Fruit fly (Drosophila melanogaster) whole organism, embryonic: ENCODE data around the gene sun.

Experiments used
- Aef1 ChIP-seq: fragments of 200-800 bp; sonication (Bioruptor generic); IDR thresholded peaks from 3 replicates; pipeline ENCODE4 v1.3.6; 2022; ENCODE audit warnings: missing biosample characterization, missing genetic modification characterization
- CG10209 ChIP-seq: fragments of 200-800 bp; sonication (Bioruptor generic); optimal IDR thresholded peaks from 3 replicates; lab custom pipeline; 2017; ENCODE audit warnings: missing biosample characterization, mild to moderate bottlenecking, missing genetic modification characterization, missing genetic modification reagents
- CG10366 ChIP-seq: fragments of 200-800 bp; sonication (Bioruptor generic); IDR thresholded peaks from 2 replicates; pipeline ENCODE4 v1.3.6; 2022; ENCODE audit warnings: missing biosample characterization, missing genetic modification characterization
- CG10565 ChIP-seq: fragments of 200-800 bp; sonication (Bioruptor generic); optimal IDR thresholded peaks from 3 replicates; lab custom pipeline; 2016; ENCODE audit warnings: missing biosample characterization, mild to moderate bottlenecking, missing genetic modification characterization
- CG12104 ChIP-seq: fragments of 200-800 bp; sonication (Bioruptor generic); optimal IDR thresholded peaks from 3 replicates; lab custom pipeline; 2016; ENCODE audit warnings: missing biosample characterization, missing genetic modification characterization
- CG14667 ChIP-seq: fragments of 200-800 bp; sonication (Bioruptor generic); IDR thresholded peaks from 2 replicates; pipeline ENCODE4 v1.3.6; 2022; ENCODE audit warnings: missing biosample characterization, missing genetic modification characterization
- CG17361 ChIP-seq: fragments of 200-800 bp; sonication (Bioruptor generic); IDR thresholded peaks from 3 replicates; pipeline ENCODE4 v1.3.6; 2022; ENCODE audit warnings: missing biosample characterization, missing genetic modification characterization
- CG17612 ChIP-seq: fragments of 200-800 bp; sonication (Bioruptor generic); IDR thresholded peaks from 2 replicates; pipeline ENCODE4 v1.3.6; 2022; ENCODE audit warnings: missing biosample characterization, missing genetic modification characterization
- CG17829 ChIP-seq: fragments of 200-800 bp; optimal IDR thresholded peaks from 2 replicates; lab custom pipeline; 2019; ENCODE audit warnings: missing biosample characterization, mild to moderate bottlenecking, missing genetic modification characterization, moderate library complexity
- CG2116 ChIP-seq: fragments of 200-800 bp; sonication (Bioruptor generic); optimal IDR thresholded peaks from 3 replicates; lab custom pipeline; 2018; ENCODE audit warnings: missing biosample characterization, mild to moderate bottlenecking, missing genetic modification characterization
- CG2120 ChIP-seq: fragments of 200-800 bp; sonication (Bioruptor generic); optimal IDR thresholded peaks from 3 replicates; lab custom pipeline; 2016; ENCODE audit warnings: missing biosample characterization, missing genetic modification characterization
- CG2199 ChIP-seq: fragments of 200-800 bp; sonication (Bioruptor generic); IDR thresholded peaks from 3 replicates; pipeline ENCODE4 v1.3.6; 2022; ENCODE audit warnings: missing biosample characterization, missing genetic modification characterization
- CG30403 ChIP-seq: fragments of 200-800 bp; sonication (Bioruptor generic); optimal IDR thresholded peaks from 3 replicates; lab custom pipeline; 2016; ENCODE audit warnings: missing biosample characterization, missing genetic modification characterization
- CG3163 ChIP-seq: fragments of 200-800 bp; sonication (Bioruptor generic); optimal IDR thresholded peaks from 3 replicates; lab custom pipeline; 2016; ENCODE audit warnings: missing biosample characterization, missing genetic modification characterization
- CG3407 ChIP-seq: fragments of 200-800 bp; sonication (Bioruptor generic); optimal IDR thresholded peaks from 2 replicates; lab custom pipeline; 2018; ENCODE audit warnings: missing biosample characterization, mild to moderate bottlenecking, missing genetic modification characterization
- CG34376 ChIP-seq: fragments of 200-800 bp; sonication (Bioruptor generic); optimal IDR thresholded peaks from 2 replicates; lab custom pipeline; 2018; ENCODE audit warnings: missing biosample characterization, mild to moderate bottlenecking, missing genetic modification characterization
- CG43689 ChIP-seq: fragments of 200-800 bp; sonication (Bioruptor generic); IDR thresholded peaks from 2 replicates; pipeline ENCODE4 v1.3.6; 2022; ENCODE audit warnings: missing biosample characterization, missing genetic modification characterization
- CG4404 ChIP-seq: fragments of 200-800 bp; sonication (Bioruptor generic); IDR thresholded peaks from 2 replicates; pipeline ENCODE4 v1.3.6; 2022; ENCODE audit warnings: missing biosample characterization, missing genetic modification characterization
- CG7556 ChIP-seq: fragments of 200-800 bp; sonication (Bioruptor generic); optimal IDR thresholded peaks from 2 replicates; lab custom pipeline; 2017; ENCODE audit warnings: missing biosample characterization, mild to moderate bottlenecking, missing genetic modification characterization
- CG7839 ChIP-seq: fragments of 200-800 bp; sonication (Bioruptor generic); optimal IDR thresholded peaks from 3 replicates; lab custom pipeline; 2018; ENCODE audit warnings: missing biosample characterization, mild to moderate bottlenecking, missing genetic modification characterization, moderate library complexity
- CG9609 ChIP-seq: fragments of 200-800 bp; sonication (Bioruptor generic); optimal IDR thresholded peaks from 3 replicates; lab custom pipeline; 2016; ENCODE audit warnings: missing biosample characterization, missing genetic modification characterization
- Dll ChIP-seq: fragments of 200-800 bp; sonication (Bioruptor generic); IDR thresholded peaks from 4 replicates; pipeline ENCODE4 v1.3.6; 2022; ENCODE audit warnings: missing biosample characterization, missing genetic modification characterization; ENCODE audit not compliant: partially characterized antibody
- HLH3B ChIP-seq: fragments of 200-800 bp; sonication (Bioruptor generic); IDR thresholded peaks from 2 replicates; pipeline ENCODE4 v1.3.6; 2022; ENCODE audit warnings: missing biosample characterization, missing genetic modification characterization
- HLH4C ChIP-seq: fragments of 200-800 bp; sonication (Bioruptor generic); IDR thresholded peaks from 3 replicates; pipeline ENCODE4 v1.3.6; 2022; ENCODE audit warnings: missing biosample characterization, missing genetic modification characterization; ENCODE audit not compliant: partially characterized antibody
- Hr51 ChIP-seq, 2 experiments: fragments of 200-800 bp; sonication (Bioruptor generic); optimal IDR thresholded peaks; 2 replicates in 1 of 2; 3 replicates in 1 of 2; lab custom pipeline; 2016 to 2018; ENCODE audit warnings: missing biosample characterization in 2 of 2, missing genetic modification characterization in 2 of 2, mild to moderate bottlenecking in 1 of 2, moderate library complexity in 1 of 2
- Oli ChIP-seq: fragments of 200-800 bp; sonication (Bioruptor generic); optimal IDR thresholded peaks from 2 replicates; lab custom pipeline; 2018; ENCODE audit warnings: missing biosample characterization, mild to moderate bottlenecking, missing genetic modification characterization, moderate library complexity
- Optix ChIP-seq: fragments of 200-800 bp; sonication (Bioruptor generic); IDR thresholded peaks from 3 replicates; pipeline ENCODE4 v1.3.6; 2022; ENCODE audit warnings: missing biosample characterization, missing genetic modification characterization
- Pdp1 ChIP-seq, 2 experiments: fragments of 200-800 bp; sonication (Bioruptor generic); optimal IDR thresholded peaks; 3 replicates each; lab custom pipeline; 2016; ENCODE audit warnings: missing biosample characterization in 2 of 2, missing genetic modification characterization in 2 of 2, mild to moderate bottlenecking in 1 of 2, moderate library complexity in 1 of 2
- Rx ChIP-seq: fragments of 200-800 bp; sonication (Bioruptor generic); IDR thresholded peaks from 2 replicates; pipeline ENCODE4 v1.3.6; 2022; ENCODE audit warnings: missing biosample characterization, missing genetic modification characterization
- Six4 ChIP-seq: fragments of 200-800 bp; sonication (Bioruptor generic); optimal IDR thresholded peaks from 2 replicates; lab custom pipeline; 2016; ENCODE audit warnings: missing biosample characterization, missing genetic modification characterization
- TFAM ChIP-seq: fragments of 200-800 bp; sonication (Bioruptor generic); optimal IDR thresholded peaks from 2 replicates; lab custom pipeline; 2017; ENCODE audit warnings: missing biosample characterization, missing genetic modification characterization, inconsistent platforms
- al ChIP-seq: fragments of 200-800 bp; sonication (Bioruptor generic); IDR thresholded peaks from 2 replicates; pipeline ENCODE4 v1.3.6; 2022; ENCODE audit warnings: missing biosample characterization, missing genetic modification characterization
- cas ChIP-seq: fragments of 200-800 bp; sonication (Bioruptor generic); IDR thresholded peaks from 2 replicates; pipeline ENCODE4 v1.3.6; 2022; ENCODE audit warnings: missing biosample characterization, missing genetic modification characterization
- cg ChIP-seq: fragments of 200-800 bp; sonication (Bioruptor generic); optimal IDR thresholded peaks from 3 replicates; lab custom pipeline; 2019; ENCODE audit warnings: missing biosample characterization, mild to moderate bottlenecking, missing genetic modification characterization, moderate library complexity
- cwo ChIP-seq: fragments of 200-800 bp; sonication (Bioruptor generic); optimal IDR thresholded peaks from 3 replicates; lab custom pipeline; 2017; ENCODE audit warnings: missing biosample characterization, missing genetic modification characterization, mild to moderate bottlenecking, moderate library complexity, missing genetic modification reagents
- danr ChIP-seq: fragments of 200-800 bp; sonication (Bioruptor generic); IDR thresholded peaks from 2 replicates; pipeline ENCODE4 v1.3.6; 2022; ENCODE audit warnings: missing biosample characterization, missing genetic modification characterization
- dysf ChIP-seq: fragments of 200-800 bp; sonication (Bioruptor generic); IDR thresholded peaks from 3 replicates; pipeline ENCODE4 v1.3.6; 2022; ENCODE audit warnings: missing biosample characterization, missing genetic modification characterization
- esg ChIP-seq: fragments of 200-800 bp; sonication (Bioruptor generic); conservative IDR thresholded peaks from 2 replicates; pipeline ENCODE4 v1.3.6; 2022; ENCODE audit warnings: missing biosample characterization, missing genetic modification characterization
- gcm ChIP-seq: fragments of 200-800 bp; sonication (Bioruptor generic); optimal IDR thresholded peaks from 2 replicates; lab custom pipeline; 2019; ENCODE audit warnings: missing biosample characterization, mild to moderate bottlenecking, missing genetic modification characterization, moderate library complexity
- jigr1 ChIP-seq: fragments of 200-800 bp; sonication (Bioruptor generic); IDR thresholded peaks from 3 replicates; pipeline ENCODE4 v1.3.6; 2022; ENCODE audit warnings: missing biosample characterization, missing genetic modification characterization
- lilli ChIP-seq: fragments of 200-800 bp; sonication (Bioruptor generic); optimal IDR thresholded peaks from 3 replicates; lab custom pipeline; 2016; ENCODE audit warnings: missing biosample characterization, missing genetic modification characterization
- org-1 ChIP-seq: fragments of 200-800 bp; sonication (Bioruptor generic); optimal IDR thresholded peaks from 2 replicates; lab custom pipeline; 2017; ENCODE audit warnings: missing biosample characterization, missing genetic modification characterization
- pan ChIP-seq, 4 experiments: fragments of >200 bp in 3 of 4; fragments of 200-800 bp in 1 of 4; sonication (Bioruptor generic) in 1 of 4; optimal IDR thresholded peaks in 3 of 4; IDR thresholded peaks in 1 of 4; 2 replicates each; pipeline versions ENCODE4 v1.3.6 to Lab custom; 2017 to 2022; ENCODE audit warnings: missing biosample characterization in 2 of 4, missing genetic modification characterization in 2 of 4, mixed read lengths in 1 of 4
- pfk ChIP-seq: fragments of 200-800 bp; sonication (Bioruptor generic); optimal IDR thresholded peaks from 2 replicates; lab custom pipeline; 2018; ENCODE audit warnings: missing biosample characterization, mild to moderate bottlenecking, missing genetic modification characterization, moderate library complexity
- prd ChIP-seq, 3 experiments: fragments of >200 bp in 2 of 3; fragments of 200-800 bp in 1 of 3; sonication (Bioruptor generic) in 1 of 3; optimal IDR thresholded peaks in 2 of 3; IDR thresholded peaks in 1 of 3; 2 replicates in 2 of 3; 3 replicates in 1 of 3; pipeline versions ENCODE4 v1.3.6 to Lab custom; 2017 to 2022; ENCODE audit warnings: missing biosample characterization in 1 of 3, missing genetic modification characterization in 1 of 3
- schlank ChIP-seq: fragments of 200-800 bp; sonication (Bioruptor generic); optimal IDR thresholded peaks from 2 replicates; lab custom pipeline; 2018; ENCODE audit warnings: missing biosample characterization, mild to moderate bottlenecking, missing genetic modification characterization
- sqz ChIP-seq: fragments of 200-800 bp; sonication (Bioruptor generic); optimal IDR thresholded peaks from 3 replicates; lab custom pipeline; 2018; ENCODE audit warnings: missing biosample characterization, mild to moderate bottlenecking, missing genetic modification characterization
- sr ChIP-seq: fragments of 200-800 bp; sonication (Bioruptor generic); IDR thresholded peaks from 3 replicates; pipeline ENCODE4 v1.3.6; 2022; ENCODE audit warnings: missing biosample characterization, missing genetic modification characterization
- wdn ChIP-seq: fragments of 200-800 bp; sonication (Bioruptor generic); IDR thresholded peaks from 2 replicates; pipeline ENCODE4 v1.3.6; 2022; ENCODE audit warnings: missing biosample characterization, missing genetic modification characterization

The sun gene

dm6 chrX:15891606-15892345 is 42.7 kb upstream of the sun start, which contains the start of gene shi (continued):
- TF ChIP-seq pan (optimal IDR thresholded peaks at IDR 0.05; lab: Kevin White, UChicago) (no peak), pan (GFP tag; optimal IDR thresholded peaks at IDR 0.05 in 1 of 2, IDR thresholded peaks at IDR 0.05 in 1 of 2) (no peak), CG3407 (GFP tag; lab: Kevin White, UChicago) (no peak), sr (GFP tag; lab: Robert Waterston, UW) (no peak), Six4 (no peak), CG10565 (no peak), CG10366 (no peak), CG4404 (GFP tag; lab: Robert Waterston, UW) (no peak), HLH4C (GFP tag; lab: Robert Waterston, UW) (peak; percentile 99), CG34376 (GFP tag; lab: Kevin White, UChicago) (peak; percentile 80), CG17829 (tag; lab: Kevin White, UChicago) (peak; percentile 37), CG43689 (no peak), CG30403 (GFP tag; lab: Kevin White, UChicago) (no peak), Rx (GFP tag; lab: Robert Waterston, UW) (no peak), Optix (GFP tag; lab: Robert Waterston, UW) (no peak), Pdp1 (GFP tag; optimal IDR thresholded peaks at IDR 0.05; lab: Kevin White, UChicago) (peak in 1 of 2 experiments; percentile 8), CG3163 (GFP tag; lab: Kevin White, UChicago) (no peak), Dll (GFP tag; lab: Robert Waterston, UW) (peak; percentile 95), Hr51 (GFP tag; optimal IDR thresholded peaks at IDR 0.05; lab: Kevin White, UChicago) (peak in 1 of 2 experiments; percentile 53), CG10209 (GFP tag; lab: Kevin White, UChicago) (no peak), Aef1 (no peak), HLH3B (no peak), TFAM (GFP tag; lab: Kevin White, UChicago) (no peak), dysf (GFP tag; lab: Robert Waterston, UW) (no peak), lilli (no peak), prd (optimal IDR thresholded peaks at IDR 0.05; lab: Kevin White, UChicago) (no peak), prd (GFP tag; IDR thresholded peaks at IDR 0.05; lab: Robert Waterston, UW) (no peak), schlank (tag; lab: Kevin White, UChicago) (no peak), esg (no peak), cg (GFP tag; lab: Kevin White, UChicago) (no peak), CG2199 (no peak), CG7556 (GFP tag; lab: Kevin White, UChicago) (no peak), jigr1 (GFP tag; lab: Robert Waterston, UW) (no peak), CG12104 (GFP tag; lab: Kevin White, UChicago) (no peak), gcm (GFP tag; lab: Kevin White, UChicago) (no peak), cas (GFP tag; lab: Robert Waterston, UW) (no peak), CG17361 (GFP tag; lab: Robert Waterston, UW) (peak; percentile 26; the same call in 1 of the 3 replicates), CG2120 (GFP tag; lab: Kevin White, UChicago) (peak; percentile 48), wdn (GFP tag; lab: Robert Waterston, UW) (no peak), CG9609 (GFP tag; lab: Kevin White, UChicago) (no peak), org-1 (no peak), sqz (GFP tag; lab: Kevin White, UChicago) (peak; percentile 50), CG14667 (GFP tag; lab: Robert Waterston, UW) (no peak), danr (GFP tag; lab: Robert Waterston, UW) (no peak), CG17612 (GFP tag; lab: Robert Waterston, UW) (no peak), cwo (GFP tag; lab: Kevin White, UChicago) (no peak), pfk (GFP tag; lab: Kevin White, UChicago) (peak; percentile 67), al (GFP tag; lab: Robert Waterston, UW) (0 out of 2 replicates have a peak, but pooled peaks have one; percentile 20), CG7839 (tag; lab: Kevin White, UChicago) (no peak), CG2116 (peak; percentile 89), Oli (tag; lab: Kevin White, UChicago) (no peak)
